Worm (Caenorhabditis elegans): ENCODE results near the gene F38B7.3.

ce11 chrV:11574563-11574962 lies 25.7 kb downstream of the F38B7.3 start:
- no peak for TF ChIP-seq lin-35 (GFP tag; optimal IDR thresholded peaks at IDR 0.05)
- TF ChIP-seq lsy-2 (tag; optimal IDR thresholded peaks at IDR 0.05): peak in 1 of 2 experiments; percentile 51
- no peak for TF ChIP-seq ztf-4 (tag; optimal IDR thresholded peaks at IDR 0.05)
- TF ChIP-seq aly-2 (tag; optimal IDR thresholded peaks at IDR 0.05): no peak
- TF ChIP-seq mep-1 (tag; optimal IDR thresholded peaks at IDR 0.05): no peak
- no peak for TF ChIP-seq jun-1 (tag; optimal IDR thresholded peaks at IDR 0.05)
- TF ChIP-seq nhr-77 (tag; optimal IDR thresholded peaks at IDR 0.05): no peak
